Fruit fly (Drosophila melanogaster): ENCODE results near the gene Mur29B.
A peak's percentile ranks its signal among the peaks of the same experiment; 100 is the strongest.

The Mur29B gene

DNA sequence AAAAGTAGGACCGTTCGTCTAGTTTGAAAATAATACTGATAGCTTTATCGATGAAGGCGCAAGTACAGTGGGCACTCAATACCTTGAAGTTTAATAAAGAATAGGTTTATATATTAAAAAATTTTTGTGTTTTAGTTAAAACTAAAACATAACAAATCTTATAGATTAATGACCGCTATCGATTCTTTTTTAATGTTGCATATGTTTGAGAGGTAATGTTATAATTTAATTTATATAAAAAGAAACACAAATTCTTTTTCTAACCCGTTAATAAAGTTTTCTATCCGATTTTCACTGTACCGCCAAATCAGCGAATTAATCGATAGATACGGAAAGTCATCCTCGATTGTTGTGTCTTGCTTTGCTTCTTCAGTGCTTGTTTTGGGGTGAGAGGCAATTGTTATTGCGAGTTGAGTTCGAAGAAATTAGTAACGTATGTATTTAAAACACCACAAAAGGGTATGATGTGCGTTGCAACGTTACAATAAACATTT lies 32.2 kb downstream of the Mur29B start, which contains the start of the genes Dad1 and CG13384 (continued):
- TF ChIP-seq CG9437 (GFP tag; optimal IDR thresholded peaks at IDR 0.05) = peak; percentile 87
- TF ChIP-seq Jarid2 (GFP tag; optimal IDR thresholded peaks at IDR 0.05) = peak; percentile 69
- TF ChIP-seq CG32772 (GFP tag; IDR thresholded peaks at IDR 0.05) = peak; percentile 93
- TF ChIP-seq CG16815 (GFP tag; optimal IDR thresholded peaks at IDR 0.05) = peak; percentile 92
- TF ChIP-seq br (optimal IDR thresholded peaks at IDR 0.05) = no peak
- peak; percentile 94 for TF ChIP-seq CG6689 (GFP tag; IDR thresholded peaks at IDR 0.05)
- peak; percentile 90 for TF ChIP-seq CG6272 (GFP tag; IDR thresholded peaks at IDR 0.05)
- TF ChIP-seq Taf1 (GFP tag; IDR thresholded peaks at IDR 0.05) = peak; percentile 83
- peak; percentile 81 for TF ChIP-seq Nf-YB (GFP tag; optimal IDR thresholded peaks at IDR 0.05)
- TF ChIP-seq CG31365 (tag; optimal IDR thresholded peaks at IDR 0.05) = no peak
- peak; percentile 89 for TF ChIP-seq CG4328 (GFP tag; optimal IDR thresholded peaks at IDR 0.05)
- TF ChIP-seq lilli (GFP tag; optimal IDR thresholded peaks at IDR 0.05) = peak; percentile 91
- TF ChIP-seq slou (GFP tag; optimal IDR thresholded peaks at IDR 0.05) = peak; percentile 88
- TF ChIP-seq CG4424 (GFP tag; optimal IDR thresholded peaks at IDR 0.05) = peak; percentile 92
- peak; percentile 93 for TF ChIP-seq CG33557 (GFP tag; optimal IDR thresholded peaks at IDR 0.05)
- peak; percentile 65; the same call in 1 of the 2 replicates for TF ChIP-seq MBD-R2 (GFP tag; IDR thresholded peaks at IDR 0.05)
- peak; percentile 20 for TF ChIP-seq gro (GFP tag; optimal IDR thresholded peaks at IDR 0.05)
- TF ChIP-seq ham (GFP tag; IDR thresholded peaks at IDR 0.05) = peak; percentile 74; the same call in 1 of the 2 replicates
- peak; percentile 46 for TF ChIP-seq Ravus (GFP tag; IDR thresholded peaks at IDR 0.05)
- TF ChIP-seq CG32767 (GFP tag; IDR thresholded peaks at IDR 0.05) = peak; percentile 86
- peak; percentile 67 for TF ChIP-seq Dip3 (GFP tag; optimal IDR thresholded peaks at IDR 0.05)
- no peak for TF ChIP-seq tna (GFP tag; IDR thresholded peaks at IDR 0.05; ENCODE audit: partially characterized antibody)
- TF ChIP-seq nom (GFP tag; optimal IDR thresholded peaks at IDR 0.05) = peak; percentile 84
- TF ChIP-seq dpn (GFP tag; optimal IDR thresholded peaks at IDR 0.05) = peak; percentile 62 to 93
- TF ChIP-seq CG8944 (GFP tag; optimal IDR thresholded peaks at IDR 0.05) = peak; percentile 39
- TF ChIP-seq usp (GFP tag; optimal IDR thresholded peaks at IDR 0.05) = no peak
- peak; percentile 13; the same call in 1 of the 2 replicates for TF ChIP-seq CG2129 (GFP tag; IDR thresholded peaks at IDR 0.05; ENCODE audit: partially characterized antibody)
- TF ChIP-seq CG11723 (GFP tag; optimal IDR thresholded peaks at IDR 0.05) = peak; percentile 74
- peak; percentile 72 for TF ChIP-seq Adf1 (GFP tag; IDR thresholded peaks at IDR 0.05)
- TF ChIP-seq lmd (GFP tag; IDR thresholded peaks at IDR 0.05) = peak; percentile 93
- TF ChIP-seq Gsc (GFP tag; IDR thresholded peaks at IDR 0.05) = peak; percentile 47
- TF ChIP-seq CG15011 (GFP tag; optimal IDR thresholded peaks at IDR 0.05) = peak; percentile 87
- peak; percentile 92 for TF ChIP-seq CG1602 (GFP tag; optimal IDR thresholded peaks at IDR 0.05)
- peak; percentile 90 for TF ChIP-seq fd96Cb (tag; optimal IDR thresholded peaks at IDR 0.05)
- peak; percentile 78 for TF ChIP-seq Vsx1 (GFP tag; optimal IDR thresholded peaks at IDR 0.05)
- TF ChIP-seq da (GFP tag; optimal IDR thresholded peaks at IDR 0.05) = no peak
- TF ChIP-seq yki (optimal IDR thresholded peaks at IDR 0.05) = no peak
- TF ChIP-seq CG12071 (GFP tag; optimal IDR thresholded peaks at IDR 0.05) = peak; percentile 10
- peak; percentile 90 for TF ChIP-seq nerfin-1 (tag; optimal IDR thresholded peaks at IDR 0.05)
- TF ChIP-seq CG10321 (GFP tag; IDR thresholded peaks at IDR 0.05) = peak; percentile 79
- no peak for TF ChIP-seq CG14860 (GFP tag; IDR thresholded peaks at IDR 0.05; ENCODE audit: partially characterized antibody)
- TF ChIP-seq CG7928 (GFP tag; optimal IDR thresholded peaks at IDR 0.05) = peak; percentile 60
- TF ChIP-seq CG11398 (GFP tag; optimal IDR thresholded peaks at IDR 0.05) = no peak
- no peak for TF ChIP-seq jumu (GFP tag; optimal IDR thresholded peaks at IDR 0.05)
- TF ChIP-seq pnt (GFP tag; optimal IDR thresholded peaks at IDR 0.05) = no peak
- TF ChIP-seq CG10267 (tag; optimal IDR thresholded peaks at IDR 0.05) = peak; percentile 92
- TF ChIP-seq Dad (GFP tag; optimal IDR thresholded peaks at IDR 0.05) = peak; percentile 44
- peak; percentile 87 for TF ChIP-seq CG10366 (GFP tag; IDR thresholded peaks at IDR 0.05)
- TF ChIP-seq crol (GFP tag; IDR thresholded peaks at IDR 0.05) = peak; percentile 14; the same call in 1 of the 2 replicates
- TF ChIP-seq CG6854 (GFP tag; optimal IDR thresholded peaks at IDR 0.05) = peak; percentile 88
- TF ChIP-seq kni (GFP tag; optimal IDR thresholded peaks at IDR 0.05) = peak; percentile 59
